Fruit fly (Drosophila melanogaster) S2 (cell line): ENCODE results near the gene pit.

Experiments used
- CG8478 ChIP-seq: fragments of >200 bp; optimal IDR thresholded peaks from 2 replicates; lab custom pipeline; 2018
- CTCF ChIP-seq, 2 experiments: fragments of >200 bp; optimal IDR thresholded peaks; 2 replicates each; lab custom pipeline; 2018

Gene pit

DNA sequence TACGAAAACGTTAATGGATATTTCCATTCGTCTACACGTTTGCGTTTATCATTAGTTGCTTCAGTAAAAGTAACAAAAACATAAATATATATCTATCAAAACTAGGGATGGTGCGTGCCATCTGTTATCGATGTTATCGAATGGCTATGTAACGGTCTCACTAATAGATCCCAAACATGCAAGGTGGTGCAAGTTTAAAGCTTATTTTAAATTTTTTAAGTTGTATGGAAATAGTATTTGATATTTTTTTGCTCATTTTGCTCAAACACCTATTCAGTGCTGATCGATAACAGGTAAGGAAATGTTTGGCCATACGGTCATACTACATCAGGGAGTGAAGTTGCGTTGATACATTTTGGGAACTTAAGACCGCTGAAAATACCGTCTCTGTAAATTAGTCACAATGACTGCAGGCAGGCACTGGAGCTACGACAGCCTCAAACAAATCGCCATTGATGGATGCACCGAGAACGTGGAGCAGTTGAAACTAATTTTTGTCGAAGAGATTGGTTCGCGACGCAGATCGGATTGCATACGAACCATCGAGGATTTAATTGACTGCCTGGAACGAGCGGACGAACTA, at the start of gene pit, which contains the start of the genes CG45099, CG6015 and Fadd:
pit (plus strand) TSS at position 139 of the 583 bp plus-strand sequence.
CG45099 (minus strand) TSS at position 127 of the 583 bp plus-strand sequence.
CG6015 (minus strand) TSS at position 127 of the 583 bp plus-strand sequence.
Fadd (plus strand) TSS at position 296 of the 583 bp plus-strand sequence.
- TF ChIP-seq CG8478 (no peak), CTCF (optimal IDR thresholded peaks at IDR 0.05; lab: Kevin White, UChicago) (peak in 1 of 2 experiments; percentile 23)

dm6 chr3R:21987546-21987945, 46.6 kb upstream of the pit start:
- no peak for TF ChIP-seq CG8478
- no peak for TF ChIP-seq CTCF (optimal IDR thresholded peaks at IDR 0.05; lab: Kevin White, UChicago)

DNA sequence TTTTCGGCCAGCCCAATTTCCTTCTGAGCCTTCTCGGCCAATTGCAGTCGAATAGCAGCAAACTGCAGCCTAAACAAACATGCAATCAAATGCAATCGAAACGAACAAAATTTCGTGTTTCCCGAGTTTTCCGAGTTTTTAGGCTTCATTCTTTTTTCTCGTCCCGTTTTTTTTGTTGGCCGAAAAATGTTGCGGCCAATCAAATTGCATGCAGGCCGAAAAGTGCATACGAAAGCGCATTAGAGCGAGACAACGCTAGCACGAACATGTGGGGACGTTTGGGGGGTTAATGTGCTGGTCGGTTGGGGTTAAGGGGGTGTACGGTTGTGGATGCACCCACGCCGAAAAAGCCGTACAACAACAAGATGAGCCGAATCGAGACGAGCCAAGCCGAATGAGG, 44.3 kb upstream of the pit start:
- TF ChIP-seq CTCF (optimal IDR thresholded peaks at IDR 0.05; lab: Kevin White, UChicago): no peak
- no peak for TF ChIP-seq CG8478

DNA sequence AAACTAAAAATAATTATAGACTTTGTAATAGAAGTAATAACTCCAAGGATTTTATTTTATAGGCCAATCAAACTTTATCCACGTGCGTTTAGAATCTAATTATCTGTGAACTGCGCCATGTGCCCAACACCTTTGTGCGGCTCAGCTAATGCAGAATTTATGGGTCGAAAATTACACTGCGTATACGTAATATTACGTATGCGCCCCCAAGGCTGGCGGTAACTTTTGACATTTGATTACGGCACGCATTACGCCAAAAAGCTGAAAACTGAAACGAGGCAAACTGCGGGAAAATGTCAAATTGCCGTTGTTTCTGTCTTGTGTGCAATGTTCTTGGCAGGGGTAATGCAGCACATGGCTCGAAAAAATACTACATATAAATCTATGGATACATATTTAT, 42.5 kb upstream of the pit start:
- TF ChIP-seq CTCF (optimal IDR thresholded peaks at IDR 0.05; lab: Kevin White, UChicago): no peak
- no peak for TF ChIP-seq CG8478

DNA sequence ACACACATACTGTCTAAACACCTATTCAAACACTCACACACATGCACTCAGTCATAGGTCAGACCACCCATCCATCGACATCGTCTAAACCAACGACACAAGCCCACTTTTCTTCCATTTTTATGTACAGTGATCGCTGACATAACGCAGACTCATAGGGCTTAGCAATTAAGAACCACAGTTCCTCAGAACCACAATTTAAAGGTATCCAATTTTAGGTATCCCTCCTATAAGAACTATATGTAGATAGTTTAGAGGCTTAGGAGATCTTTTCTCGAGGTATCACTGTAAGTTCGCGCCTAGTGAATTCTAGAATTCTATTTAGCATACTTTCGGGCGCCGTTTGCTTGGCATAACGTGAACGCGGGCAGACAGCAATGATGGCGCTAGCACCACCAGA, 41.2 kb upstream of the pit start:
- no peak for TF ChIP-seq CG8478
- no peak for TF ChIP-seq CTCF (optimal IDR thresholded peaks at IDR 0.05; lab: Kevin White, UChicago)

- no peak for TF ChIP-seq CG8478
- TF ChIP-seq CTCF (optimal IDR thresholded peaks at IDR 0.05; lab: Kevin White, UChicago): no peak
Measured at dm6 chr3R:21998877-21999276, 35.2 kb upstream of the pit start.

DNA sequence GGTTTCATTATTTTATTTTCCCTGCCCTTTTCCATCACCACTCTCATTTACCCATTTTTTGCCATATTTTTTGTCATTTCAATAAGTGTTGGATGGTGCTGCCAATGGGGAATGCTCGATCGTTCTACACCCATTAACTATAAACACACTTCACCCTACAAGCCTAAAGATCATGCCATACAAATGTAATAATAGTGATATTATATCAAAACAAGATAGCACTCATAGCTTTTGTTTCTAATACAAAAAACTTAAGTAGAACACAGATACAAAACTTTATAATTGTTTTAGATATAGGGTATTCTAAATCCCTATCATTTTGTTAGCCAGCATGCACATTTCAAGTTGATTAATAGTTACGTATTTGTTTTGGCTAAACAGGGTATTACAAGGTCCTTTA, 34.5 kb upstream of the pit start:
- TF ChIP-seq CTCF (optimal IDR thresholded peaks at IDR 0.05; lab: Kevin White, UChicago) (no peak), CG8478 (no peak)

- no peak for TF ChIP-seq CTCF (optimal IDR thresholded peaks at IDR 0.05; lab: Kevin White, UChicago)
- no peak for TF ChIP-seq CG8478
Measured at dm6 chr3R:22003508-22003907, 30.6 kb upstream of the pit start.

DNA sequence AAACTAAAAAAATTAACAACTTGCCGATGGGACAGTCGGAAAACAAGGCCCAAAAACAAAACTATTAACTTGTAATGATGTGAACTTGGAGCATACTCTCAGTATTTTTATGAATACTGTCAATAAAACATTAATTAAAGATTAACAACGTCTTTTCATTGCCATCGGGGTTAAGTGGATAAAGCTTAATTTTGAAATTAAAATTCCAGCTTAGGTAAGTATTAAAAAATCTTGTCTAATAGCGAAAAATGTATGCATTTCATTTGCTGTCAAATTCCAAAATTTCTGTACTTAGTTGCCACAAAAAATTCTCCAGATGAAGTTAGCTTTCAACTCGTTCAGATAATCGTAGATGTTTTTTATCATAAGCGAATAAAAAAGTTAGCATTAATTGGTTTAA, 19.7 kb upstream of the pit start, which contains the start of gene Theg:
Theg (plus strand) TSS at position 301 of the 400 bp plus-strand sequence.
- TF ChIP-seq CG8478 (no peak), CTCF (optimal IDR thresholded peaks at IDR 0.05; lab: Kevin White, UChicago) (no peak)

- no peak for TF ChIP-seq CG8478
- TF ChIP-seq CTCF (optimal IDR thresholded peaks at IDR 0.05; lab: Kevin White, UChicago): peak; percentile 6 to 39
Measured at dm6 chr3R:22018777-22019420, 15.2 kb upstream of the pit start, which contains the start of gene Idh3b. Idh3b (minus strand) TSS chr3R:22019382.

DNA sequence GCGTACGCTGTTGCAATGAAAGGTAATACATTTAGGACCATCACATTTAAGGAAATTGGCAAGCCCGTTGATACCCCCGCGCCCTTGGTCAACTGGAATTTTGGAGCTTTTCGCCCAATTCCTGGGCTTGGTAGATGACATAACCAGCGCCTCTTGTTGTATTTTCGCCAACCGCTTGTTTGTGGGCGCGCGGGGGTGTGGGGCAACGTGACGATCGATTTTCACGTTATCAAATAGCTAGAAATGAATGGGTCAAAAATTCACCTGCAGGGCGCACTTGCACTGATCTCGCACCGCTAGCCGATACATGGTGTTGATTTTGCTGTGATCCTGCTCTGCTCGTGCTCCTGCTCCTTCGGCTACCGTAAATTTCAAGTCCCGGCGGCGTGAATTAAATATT, 11.5 kb upstream of the pit start:
- TF ChIP-seq CG8478 (no peak), CTCF (optimal IDR thresholded peaks at IDR 0.05; lab: Kevin White, UChicago) (no peak)

DNA sequence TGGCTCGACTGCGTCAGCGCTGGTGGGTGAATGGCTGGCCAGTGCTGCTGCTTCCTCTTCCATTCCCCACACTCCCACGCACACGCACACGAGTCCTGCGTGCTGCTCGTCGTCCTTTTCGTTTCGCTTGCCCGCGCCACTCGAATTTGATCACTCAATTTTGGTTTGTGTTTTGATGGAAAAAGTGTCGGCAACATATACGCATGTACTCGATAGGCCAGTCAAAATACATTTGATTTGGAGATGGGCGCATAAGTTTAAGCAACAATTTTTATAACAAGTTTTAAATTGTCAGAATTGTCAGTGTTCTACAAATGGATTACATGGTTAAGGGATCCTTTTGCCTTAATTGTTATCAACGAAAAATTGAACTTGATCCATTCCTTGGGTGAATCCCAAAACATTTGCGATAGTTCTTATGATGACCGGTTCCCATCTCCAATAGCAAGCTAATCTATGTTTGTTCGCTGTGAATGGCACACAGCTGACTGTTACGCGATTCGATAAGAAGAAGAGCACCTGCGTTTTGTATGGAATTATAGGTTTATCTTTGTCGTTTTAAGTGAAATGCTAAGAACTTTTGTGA, 11.0 kb upstream of the pit start, which contains the start of the genes Mitofilin and mRpL35:
Mitofilin (minus strand) TSS at position 295 of the 586 bp plus-strand sequence.
mRpL35 (plus strand) TSS at position 487 of the 586 bp plus-strand sequence.
- TF ChIP-seq CTCF (optimal IDR thresholded peaks at IDR 0.05; lab: Kevin White, UChicago) (no peak), CG8478 (no peak)

dm6 chr3R:22025320-22025719, 8.8 kb upstream of the pit start, which contains the start of gene CG6028:
CG6028 (minus strand) TSS chr3R:22025506.
- no peak for TF ChIP-seq CTCF (optimal IDR thresholded peaks at IDR 0.05; lab: Kevin White, UChicago)
- no peak for TF ChIP-seq CG8478

DNA sequence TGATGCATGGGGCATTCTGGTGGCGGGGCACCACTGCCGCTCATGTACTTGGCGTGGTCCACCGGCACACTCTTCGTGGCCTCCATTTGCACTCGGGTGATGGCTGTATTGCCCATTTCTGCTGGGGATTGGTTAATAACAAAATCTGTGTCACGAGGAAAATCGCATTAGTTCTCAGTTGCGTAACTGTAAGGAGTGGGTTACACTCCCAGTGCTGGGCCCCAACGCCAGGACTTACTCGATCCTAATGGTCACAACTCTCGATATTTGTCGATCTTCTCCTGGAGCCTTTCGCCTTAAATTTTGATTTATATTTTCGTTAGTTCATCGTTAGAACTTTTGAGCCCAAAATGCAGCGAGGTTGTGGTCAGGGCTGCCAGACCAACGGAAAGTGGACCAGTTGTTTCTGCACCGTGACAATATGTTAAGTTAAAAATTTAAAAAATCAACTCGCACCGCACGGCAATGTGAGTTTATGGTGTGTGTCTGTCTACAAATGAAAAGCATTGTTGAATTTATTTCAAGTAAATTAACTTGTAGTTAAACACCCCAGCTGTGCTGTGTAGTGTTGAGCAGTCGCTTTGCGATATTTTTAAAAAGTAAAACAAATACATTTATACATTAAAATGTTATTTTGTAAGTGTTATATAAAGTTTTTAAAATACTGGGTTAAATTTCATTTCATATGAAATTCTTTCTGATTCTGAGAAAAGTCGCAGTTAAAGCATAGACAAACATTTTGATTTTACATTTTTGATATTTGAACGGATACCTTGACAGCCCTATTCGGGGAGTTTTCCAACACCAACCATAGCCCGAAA, 7.0 kb upstream of the pit start, which contains the start of the genes Cchl and ND-42:
Cchl (minus strand) TSS at position 559 of the 821 bp plus-strand sequence.
ND-42 (plus strand) TSS at position 788 of the 821 bp plus-strand sequence.
- TF ChIP-seq CTCF (optimal IDR thresholded peaks at IDR 0.05; lab: Kevin White, UChicago) (no peak), CG8478 (no peak)

DNA sequence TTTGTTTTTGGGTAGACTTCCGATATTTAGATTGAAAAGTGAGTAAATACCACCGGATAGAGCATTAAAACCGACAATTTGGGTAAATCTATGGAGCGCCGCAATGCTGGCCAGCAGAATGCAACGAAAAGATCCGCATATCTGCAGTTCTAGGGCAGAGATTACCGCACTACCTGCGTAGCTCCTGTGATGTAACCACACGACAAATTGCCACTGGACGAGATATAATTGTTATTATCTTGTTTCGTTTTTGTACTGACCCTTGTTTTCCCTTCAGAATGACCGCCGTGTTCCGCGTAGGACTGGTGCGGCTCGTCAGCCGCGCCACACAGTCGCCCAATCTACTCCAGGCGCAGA, 6.4 kb upstream of the pit start:
- TF ChIP-seq CTCF (optimal IDR thresholded peaks at IDR 0.05; lab: Kevin White, UChicago) (no peak), CG8478 (no peak)
